Worm (Caenorhabditis elegans) whole organism, L3 larva: Measurements from ENCODE around the gene K09G1.1.

Experiments
- lin-15B ChIP-seq: fragments of 150-350 bp; optimal IDR thresholded peaks from 2 replicates; lab custom pipeline; 2014; ENCODE audit warnings: missing biosample characterization, missing genetic modification characterization
- nfya-1 ChIP-seq: sonication (generic microtip); optimal IDR thresholded peaks from 2 replicates; lab custom pipeline; 2017; ENCODE audit warnings: missing genetic modification characterization, mild to moderate bottlenecking, missing compliant biosample characterization, antibody characterized with exemption, moderate library complexity; ENCODE audit not compliant: insufficient read depth
- nhr-12 ChIP-seq: fragments of 150-350 bp; optimal IDR thresholded peaks from 2 replicates; lab custom pipeline; 2014; ENCODE audit warnings: missing biosample characterization, missing genetic modification characterization
- nhr-237 ChIP-seq: fragments of 150-350 bp; optimal IDR thresholded peaks from 2 replicates; lab custom pipeline; 2014; ENCODE audit warnings: missing biosample characterization, missing genetic modification characterization
- nhr-28 ChIP-seq: fragments of 150-350 bp; optimal IDR thresholded peaks from 2 replicates; lab custom pipeline; 2014; ENCODE audit warnings: missing biosample characterization, missing genetic modification characterization
- nhr-43 ChIP-seq: sonication (generic microtip); optimal IDR thresholded peaks from 2 replicates; lab custom pipeline; 2016; ENCODE audit warnings: mild to moderate bottlenecking, missing genetic modification characterization, missing compliant biosample characterization; ENCODE audit not compliant: poor library complexity, severe bottlenecking
- nhr-76 ChIP-seq: fragments of 150-350 bp; sonication (generic microtip); optimal IDR thresholded peaks from 5 replicates; lab custom pipeline; 2014; ENCODE audit warnings: missing biosample characterization, missing genetic modification characterization
- nhr-77 ChIP-seq: fragments of 150-350 bp; optimal IDR thresholded peaks from 2 replicates; lab custom pipeline; 2014; ENCODE audit warnings: missing biosample characterization, missing genetic modification characterization

DNA sequence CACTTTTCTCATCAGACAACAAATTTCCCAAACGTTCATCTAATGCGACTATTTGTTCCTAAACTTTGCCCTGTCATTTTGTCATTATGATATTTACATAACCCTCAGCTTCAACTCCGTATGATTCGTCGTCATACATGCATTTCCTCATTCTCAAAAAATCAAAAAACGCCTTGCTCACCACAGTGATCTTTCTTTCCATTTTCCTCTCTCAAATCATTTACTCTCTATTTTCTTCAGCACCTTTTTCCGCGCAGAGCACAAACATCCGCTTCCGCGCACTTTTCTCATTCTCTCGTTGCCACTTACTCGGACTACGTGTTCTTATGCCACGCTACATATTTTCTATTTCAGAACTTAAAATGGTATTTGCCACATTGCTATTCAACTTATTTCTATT lies 6.4 kb upstream of the K09G1.1 start, which contains the start of gene F25B3.2:
- TF ChIP-seq nhr-12: no peak
- TF ChIP-seq nhr-237 (tag; lab: Kevin White, UChicago): no peak
- no peak for TF ChIP-seq nhr-77 (tag; lab: Kevin White, UChicago)
- no peak for TF ChIP-seq nfya-1 (tag; lab: Kevin White, UChicago)
- TF ChIP-seq nhr-76: no peak
- TF ChIP-seq nhr-28 (tag; lab: Kevin White, UChicago): no peak
- TF ChIP-seq lin-15B (tag; lab: Kevin White, UChicago): no peak
- no peak for TF ChIP-seq nhr-43
